Worm (Caenorhabditis elegans): Measurements from ENCODE around the gene Y56A3A.33.

DNA sequence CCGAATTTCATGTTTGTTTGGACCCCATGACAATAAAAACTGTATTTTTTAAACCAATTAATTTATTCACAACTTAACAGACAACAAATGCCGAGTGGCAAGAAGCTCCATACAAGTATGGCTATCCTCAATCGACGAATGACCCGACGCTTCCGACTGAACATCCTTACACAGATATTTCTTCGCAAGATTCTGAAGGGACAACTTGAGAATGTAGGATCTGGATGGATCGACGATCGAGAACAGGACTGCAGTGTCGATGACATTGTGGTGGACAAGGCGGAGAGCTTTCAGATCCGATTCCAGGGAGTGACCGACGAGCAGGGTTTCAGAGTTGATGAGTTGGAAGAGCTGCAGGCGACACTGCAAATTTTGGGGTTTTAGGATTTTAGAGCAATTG lies 3.2 kb downstream of the Y56A3A.33 start:
- TF ChIP-seq lsy-2 (tag; optimal IDR thresholded peaks at IDR 0.05): no peak
- TF ChIP-seq drap-1 (GFP tag; optimal IDR thresholded peaks at IDR 0.05): no peak
- TF ChIP-seq ztf-11 (tag; optimal IDR thresholded peaks at IDR 0.05): no peak
